Fruit fly (Drosophila melanogaster): ENCODE data around the gene RpS13.

DNA sequence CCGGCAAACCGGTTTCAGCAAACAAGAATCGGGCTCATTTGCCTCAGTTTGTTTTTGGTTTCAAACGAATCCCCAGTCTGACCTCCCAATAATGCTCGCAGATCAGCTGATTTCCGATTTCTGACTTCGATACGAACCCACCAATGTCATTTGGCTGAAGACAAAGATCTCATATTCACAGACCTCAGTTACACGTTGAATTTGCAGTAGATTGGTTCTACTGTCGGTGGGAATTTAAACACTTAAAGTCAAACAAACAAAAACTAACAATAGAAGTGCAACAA lies 37.2 kb downstream of the RpS13 start, which contains the start of gene CG14275:
- TF ChIP-seq insv (optimal IDR thresholded peaks at IDR 0.05) (no peak), Sin3A (optimal IDR thresholded peaks at IDR 0.05) (no peak), Myc (optimal IDR thresholded peaks at IDR 0.05) (no peak), h (optimal IDR thresholded peaks at IDR 0.05) (no peak), psq (optimal IDR thresholded peaks at IDR 0.05) (no peak)

Measured in Kc167 (cell line).